Worm (Caenorhabditis elegans): ENCODE results near the gene sms-1.
A peak's percentile ranks its signal among the peaks of the same experiment; 100 is the strongest.

The sms-1 gene

ce11 chrIV:11498169-11498568 is at the start of gene sms-1:
sms-1 (minus strand) TSS chrIV:11498174.
- TF ChIP-seq mls-2 (tag; optimal IDR thresholded peaks at IDR 0.05): no peak
- TF ChIP-seq ceh-83 (GFP tag; optimal IDR thresholded peaks at IDR 0.05): no peak
- no peak for TF ChIP-seq tbx-8 (GFP tag; optimal IDR thresholded peaks at IDR 0.05)
- no peak for TF ChIP-seq M03D4.4 (tag; optimal IDR thresholded peaks at IDR 0.05)
- no peak for TF ChIP-seq lin-32 (GFP tag; optimal IDR thresholded peaks at IDR 0.05)
- no peak for TF ChIP-seq mep-1 (tag; optimal IDR thresholded peaks at IDR 0.05)
- TF ChIP-seq lin-13 (tag; optimal IDR thresholded peaks at IDR 0.05): no peak
- TF ChIP-seq nhr-2 (tag; optimal IDR thresholded peaks at IDR 0.05): no peak
- TF ChIP-seq pha-4 (tag; optimal IDR thresholded peaks at IDR 0.05): no peak
- TF ChIP-seq unc-62 (GFP tag; optimal IDR thresholded peaks at IDR 0.05): no peak
- TF ChIP-seq nhr-237 (tag; optimal IDR thresholded peaks at IDR 0.05): no peak
- no peak for TF ChIP-seq hlh-1 (tag; optimal IDR thresholded peaks at IDR 0.05)
- no peak for TF ChIP-seq sptf-1 (tag; optimal IDR thresholded peaks at IDR 0.05)
- no peak for TF ChIP-seq blmp-1 (tag; optimal IDR thresholded peaks at IDR 0.05)
- TF ChIP-seq sem-2 (GFP tag; optimal IDR thresholded peaks at IDR 0.05): no peak
- TF ChIP-seq bed-3 (GFP tag; optimal IDR thresholded peaks at IDR 0.05): no peak
- no peak for TF ChIP-seq drap-1 (GFP tag; optimal IDR thresholded peaks at IDR 0.05)
- no peak for TF ChIP-seq zip-8 (tag; optimal IDR thresholded peaks at IDR 0.05)
- no peak for TF ChIP-seq ceh-39 (tag; optimal IDR thresholded peaks at IDR 0.05)

ce11 chrIV:11527752-11528151 is 29.8 kb upstream of the sms-1 start, which contains the start of gene M04B2.2:
M04B2.2 (plus strand) TSS chrIV:11528052.
- no peak for TF ChIP-seq flh-1 (GFP tag; optimal IDR thresholded peaks at IDR 0.05)
- TF ChIP-seq lin-13 (tag; optimal IDR thresholded peaks at IDR 0.05): no peak
- no peak for TF ChIP-seq sem-2 (GFP tag; optimal IDR thresholded peaks at IDR 0.05)
- no peak for TF ChIP-seq drap-1 (GFP tag; optimal IDR thresholded peaks at IDR 0.05)
- no peak for TF ChIP-seq lsy-2 (tag; optimal IDR thresholded peaks at IDR 0.05)
- no peak for TF ChIP-seq unc-120 (tag; optimal IDR thresholded peaks at IDR 0.05; ENCODE audit: poor library complexity, severe bottlenecking)

- TF ChIP-seq lsy-2 (tag; optimal IDR thresholded peaks at IDR 0.05) (no peak), lin-13 (tag; optimal IDR thresholded peaks at IDR 0.05) (no peak), ces-1 (GFP tag; optimal IDR thresholded peaks at IDR 0.05) (no peak), unc-62 (GFP tag; optimal IDR thresholded peaks at IDR 0.05) (no peak), tbx-8 (GFP tag; optimal IDR thresholded peaks at IDR 0.05) (no peak), ham-2 (GFP tag; optimal IDR thresholded peaks at IDR 0.05) (no peak), zip-8 (tag; optimal IDR thresholded peaks at IDR 0.05) (no peak), unc-120 (tag; optimal IDR thresholded peaks at IDR 0.05; ENCODE audit: poor library complexity, severe bottlenecking) (no peak), ceh-83 (GFP tag; optimal IDR thresholded peaks at IDR 0.05) (no peak), lin-32 (GFP tag; optimal IDR thresholded peaks at IDR 0.05) (no peak)
These were observed 28.2 kb upstream of the sms-1 start for ce11 chrIV:11526189-11526588.

- TF ChIP-seq mab-5 (tag; optimal IDR thresholded peaks at IDR 0.05) (no peak), zip-8 (tag; optimal IDR thresholded peaks at IDR 0.05) (no peak), M03D4.4 (tag; optimal IDR thresholded peaks at IDR 0.05) (no peak), ces-1 (GFP tag; optimal IDR thresholded peaks at IDR 0.05) (peak; percentile 17), sem-2 (GFP tag; optimal IDR thresholded peaks at IDR 0.05) (no peak), nhr-28 (tag; optimal IDR thresholded peaks at IDR 0.05) (no peak), hlh-1 (tag; optimal IDR thresholded peaks at IDR 0.05) (peak; percentile 18), mep-1 (tag; optimal IDR thresholded peaks at IDR 0.05) (no peak), unc-120 (tag; optimal IDR thresholded peaks at IDR 0.05; ENCODE audit: poor library complexity, severe bottlenecking) (peak; percentile 71), sptf-1 (tag; optimal IDR thresholded peaks at IDR 0.05) (peak; percentile 26), nhr-76 (tag; optimal IDR thresholded peaks at IDR 0.05) (no peak), lin-13 (tag; optimal IDR thresholded peaks at IDR 0.05) (peak; percentile 13), cnd-1 (tag; optimal IDR thresholded peaks at IDR 0.05) (peak; percentile 78), ztf-11 (tag; optimal IDR thresholded peaks at IDR 0.05) (peak; percentile 34), lsy-2 (tag; optimal IDR thresholded peaks at IDR 0.05) (peak; percentile 59), pha-4 (tag; optimal IDR thresholded peaks at IDR 0.05) (peak; percentile 68), drap-1 (GFP tag; optimal IDR thresholded peaks at IDR 0.05) (no peak), mls-2 (tag; optimal IDR thresholded peaks at IDR 0.05) (no peak), ceh-39 (tag; optimal IDR thresholded peaks at IDR 0.05) (peak; percentile 60), unc-62 (GFP tag; optimal IDR thresholded peaks at IDR 0.05) (peak; percentile 32)
These were observed 26.3 kb upstream of the sms-1 start, which contains the start of gene mep-1 for ce11 chrIV:11524241-11524692. mep-1 (plus strand) TSS chrIV:11524642.

ce11 chrIV:11523685-11524084 is 25.7 kb upstream of the sms-1 start:
- TF ChIP-seq ceh-39 (tag; optimal IDR thresholded peaks at IDR 0.05) (no peak), cnd-1 (tag; optimal IDR thresholded peaks at IDR 0.05) (no peak), mab-5 (tag; optimal IDR thresholded peaks at IDR 0.05) (no peak)
